Worm (Caenorhabditis elegans) whole organism, L4 larva: Measurements from ENCODE around the gene Y82E9BL.5.

Experiments
- F49E8.2 ChIP-seq: sonication (generic microtip); optimal IDR thresholded peaks from 2 replicates; lab custom pipeline; 2016; ENCODE audit warnings: missing compliant biosample characterization, mild to moderate bottlenecking, missing genetic modification characterization, borderline replicate concordance
- ZK546.5 ChIP-seq, 2 experiments: sonication (generic microtip); optimal IDR thresholded peaks; 2 replicates each; lab custom pipeline; 2017; ENCODE audit warnings: missing biosample characterization in 2 of 2, missing genetic modification characterization in 2 of 2
- egl-43 ChIP-seq: fragments of 200-800 bp; sonication (Bioruptor generic); IDR thresholded peaks from 2 replicates; pipeline ENCODE4 v1.3.6; 2022; ENCODE audit warnings: missing genetic modification reagents, missing genetic modification characterization, missing compliant biosample characterization
- fkh-10 ChIP-seq: fragments of 150-350 bp; optimal IDR thresholded peaks from 2 replicates; lab custom pipeline; 2014; ENCODE audit warnings: missing biosample characterization, missing genetic modification reagents, missing genetic modification characterization
- lin-39 ChIP-seq: fragments of 150-350 bp; optimal IDR thresholded peaks from 2 replicates; lab custom pipeline; 2014; ENCODE audit warnings: missing biosample characterization, missing genetic modification reagents, missing genetic modification characterization
- tra-1 ChIP-seq: fragments of 200-800 bp; sonication (Bioruptor generic); IDR thresholded peaks from 2 replicates; pipeline ENCODE4 v1.3.6; 2022; ENCODE audit warnings: missing genetic modification reagents, missing genetic modification characterization, missing compliant biosample characterization
- ztf-11 ChIP-seq: fragments of 150-350 bp; optimal IDR thresholded peaks from 2 replicates; lab custom pipeline; 2014; ENCODE audit warnings: missing biosample characterization, missing genetic modification characterization

ce11 chrIII:1331894-1332293, 15.5 kb downstream of the Y82E9BL.5 start, which contains the start of gene Y82E9BL.19:
- TF ChIP-seq egl-43 (GFP tag; lab: Robert Waterston, UW) (no peak), ZK546.5 (tag; optimal IDR thresholded peaks at IDR 0.05; lab: Kevin White, UChicago) (no peak), tra-1 (GFP tag; lab: Robert Waterston, UW) (no peak), fkh-10 (GFP tag; lab: Kevin White, UChicago) (no peak), lin-39 (tag; lab: Kevin White, UChicago) (no peak), ztf-11 (tag; lab: Kevin White, UChicago) (no peak), F49E8.2 (tag; lab: Kevin White, UChicago) (no peak)
